Worm (Caenorhabditis elegans) whole organism, early embryonic: ENCODE measurements around the gene F01G10.6.

ENCODE experiments used
- B0310.2 ChIP-seq: sonication (generic microtip); optimal IDR thresholded peaks from 2 replicates; lab custom pipeline; 2016; ENCODE audit warnings: mild to moderate bottlenecking, missing genetic modification characterization, missing compliant biosample characterization
- F13C5.2 ChIP-seq: sonication (generic microtip); optimal IDR thresholded peaks from 2 replicates; lab custom pipeline; 2017; ENCODE audit warnings: mild to moderate bottlenecking, missing genetic modification characterization, inconsistent platforms, missing compliant biosample characterization
- aly-1 ChIP-seq: sonication (generic microtip); optimal IDR thresholded peaks from 2 replicates; lab custom pipeline; 2016; ENCODE audit warnings: missing genetic modification characterization, missing compliant biosample characterization
- ama-1 ChIP-seq: fragments of 150-350 bp; optimal IDR thresholded peaks from 2 replicates; lab custom pipeline; 2014
- ceh-13 ChIP-seq: fragments of 200-800 bp; sonication (Bioruptor generic); optimal IDR thresholded peaks from 2 replicates; lab custom pipeline; 2018; ENCODE audit warnings: mild to moderate bottlenecking, missing genetic modification characterization, missing compliant biosample characterization
- ceh-36 ChIP-seq: sonication (generic microtip); optimal IDR thresholded peaks from 2 replicates; lab custom pipeline; 2016; ENCODE audit warnings: missing genetic modification characterization, inconsistent platforms, missing compliant biosample characterization
- ets-7 ChIP-seq: sonication (generic microtip); optimal IDR thresholded peaks from 2 replicates; lab custom pipeline; 2016; ENCODE audit warnings: missing genotype, missing genetic modification characterization, missing compliant biosample characterization
- flt-1 ChIP-seq: fragments of 200-800 bp; sonication (Bioruptor generic); IDR thresholded peaks from 2 replicates; pipeline ENCODE4 v1.3.6; 2022; ENCODE audit warnings: missing genetic modification characterization, missing compliant biosample characterization
- hmbx-1 ChIP-seq: sonication (generic microtip); optimal IDR thresholded peaks from 2 replicates; lab custom pipeline; 2016; ENCODE audit warnings: mild to moderate bottlenecking, missing genetic modification characterization, missing compliant biosample characterization
- hmg-4 ChIP-seq: fragments of 200-800 bp; sonication (Bioruptor generic); optimal IDR thresholded peaks from 2 replicates; lab custom pipeline; 2018; ENCODE audit warnings: mild to moderate bottlenecking, missing genetic modification characterization, missing compliant biosample characterization
- hnd-1 ChIP-seq: sonication (generic microtip); optimal IDR thresholded peaks from 2 replicates; lab custom pipeline; 2016; ENCODE audit warnings: missing genetic modification characterization, missing compliant biosample characterization
- pes-1 ChIP-seq: fragments of 200-800 bp; sonication (Bioruptor generic); IDR thresholded peaks from 2 replicates; pipeline ENCODE4 v1.3.6; 2022; ENCODE audit warnings: missing genetic modification reagents, missing genetic modification characterization, missing compliant biosample characterization
- scrt-1 ChIP-seq: fragments of 200-800 bp; sonication (Bioruptor generic); IDR thresholded peaks from 2 replicates; pipeline ENCODE4 v1.3.6; 2022; ENCODE audit warnings: missing genetic modification characterization, missing compliant biosample characterization
- sea-1 ChIP-seq: fragments of 200-800 bp; sonication (Bioruptor generic); conservative IDR thresholded peaks from 2 replicates; pipeline ENCODE4 v1.3.6; 2022; ENCODE audit warnings: missing genetic modification characterization, missing compliant biosample characterization
- tbx-11 ChIP-seq: fragments of 200-800 bp; sonication (Bioruptor generic); IDR thresholded peaks from 2 replicates; pipeline ENCODE4 v1.3.6; 2022; ENCODE audit warnings: missing genetic modification characterization, missing compliant biosample characterization
- tbx-37 ChIP-seq: fragments of 200-800 bp; sonication (Bioruptor generic); conservative IDR thresholded peaks from 2 replicates; pipeline ENCODE4 v1.3.6; 2022; ENCODE audit warnings: missing genetic modification reagents, missing genetic modification characterization, missing compliant biosample characterization
- tra-4 ChIP-seq: sonication (generic microtip); optimal IDR thresholded peaks from 2 replicates; lab custom pipeline; 2017; ENCODE audit warnings: missing genetic modification characterization, missing compliant biosample characterization

Gene F01G10.6

ce11 chrIV:10227534-10227933 lies at the start of gene F01G10.6:
Gene F01G10.6, minus strand, starts transcription at chrIV:10227634.
- TF ChIP-seq F13C5.2 (tag; lab: Kevin White, UChicago): no peak
- no peak for TF ChIP-seq hmg-4
- no peak for TF ChIP-seq ama-1 (lab: Kevin White, UChicago)

- TF ChIP-seq hmg-4 (no peak), tra-4 (tag; lab: Kevin White, UChicago) (no peak), tbx-11 (GFP tag; lab: Robert Waterston, UW) (no peak), aly-1 (tag; lab: Kevin White, UChicago) (no peak), tbx-37 (GFP tag; lab: Robert Waterston, UW) (no peak), B0310.2 (tag; lab: Kevin White, UChicago) (no peak), ceh-13 (GFP tag; lab: Kevin White, UChicago) (no peak), ets-7 (tag; lab: Kevin White, UChicago) (no peak), F13C5.2 (tag; lab: Kevin White, UChicago) (no peak), sea-1 (GFP tag; lab: Robert Waterston, UW) (no peak), ama-1 (lab: Kevin White, UChicago) (no peak), pes-1 (GFP tag; lab: Robert Waterston, UW) (no peak), ceh-36 (tag; lab: Kevin White, UChicago) (no peak), scrt-1 (GFP tag; lab: Robert Waterston, UW) (no peak), hmbx-1 (tag; lab: Kevin White, UChicago) (no peak), flt-1 (no peak), hnd-1 (tag; lab: Kevin White, UChicago) (no peak)
Measured at ce11 chrIV:10276960-10277359, 49.5 kb upstream of the F01G10.6 start, which contains the start of gene Y43C5A.7. Gene Y43C5A.7, plus strand, starts transcription at chrIV:10277260.

- TF ChIP-seq ceh-36 (tag; lab: Kevin White, UChicago) (no peak), pes-1 (GFP tag; lab: Robert Waterston, UW) (no peak), tra-4 (tag; lab: Kevin White, UChicago) (no peak), aly-1 (tag; lab: Kevin White, UChicago) (no peak), tbx-11 (GFP tag; lab: Robert Waterston, UW) (no peak), ceh-13 (GFP tag; lab: Kevin White, UChicago) (no peak), hmbx-1 (tag; lab: Kevin White, UChicago) (no peak), F13C5.2 (tag; lab: Kevin White, UChicago) (no peak), hmg-4 (no peak), B0310.2 (tag; lab: Kevin White, UChicago) (no peak), hnd-1 (tag; lab: Kevin White, UChicago) (no peak), ets-7 (tag; lab: Kevin White, UChicago) (no peak), scrt-1 (GFP tag; lab: Robert Waterston, UW) (no peak), tbx-37 (GFP tag; lab: Robert Waterston, UW) (no peak), flt-1 (no peak), sea-1 (GFP tag; lab: Robert Waterston, UW) (no peak), ama-1 (lab: Kevin White, UChicago) (no peak)
Measured at ce11 chrIV:10275050-10275449, 47.6 kb upstream of the F01G10.6 start.

- TF ChIP-seq tbx-11 (GFP tag; lab: Robert Waterston, UW) (no peak), hmg-4 (no peak), scrt-1 (GFP tag; lab: Robert Waterston, UW) (no peak), pes-1 (GFP tag; lab: Robert Waterston, UW) (no peak), F13C5.2 (tag; lab: Kevin White, UChicago) (no peak), tbx-37 (GFP tag; lab: Robert Waterston, UW) (no peak), ama-1 (lab: Kevin White, UChicago) (no peak), ceh-13 (GFP tag; lab: Kevin White, UChicago) (no peak), tra-4 (tag; lab: Kevin White, UChicago) (no peak)
Measured at ce11 chrIV:10273781-10274313, 46.4 kb upstream of the F01G10.6 start, which contains the start of gene Y43C5A.3. Gene Y43C5A.3, plus strand, starts transcription at chrIV:10274036.

DNA sequence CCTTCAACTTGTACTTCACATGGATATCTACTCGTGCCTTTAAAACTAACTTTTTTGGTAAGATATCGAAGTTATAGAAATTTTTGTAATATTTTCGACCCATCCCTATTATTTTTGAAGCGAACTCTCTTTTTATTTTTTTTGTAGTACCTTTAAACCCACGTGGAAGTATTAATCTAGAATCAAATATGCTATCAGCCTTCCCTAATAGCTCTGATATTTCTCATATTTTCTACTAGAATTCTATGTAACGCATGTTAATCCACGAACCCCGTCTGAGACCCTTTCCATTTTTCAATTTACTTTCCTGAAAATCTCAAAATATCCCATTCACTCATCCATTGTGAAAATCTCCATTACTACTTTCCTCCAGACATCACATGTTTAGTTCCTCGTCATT lies 45.9 kb upstream of the F01G10.6 start:
- TF ChIP-seq sea-1 (GFP tag; lab: Robert Waterston, UW) (no peak), hmbx-1 (tag; lab: Kevin White, UChicago) (no peak), pes-1 (GFP tag; lab: Robert Waterston, UW) (no peak), ceh-13 (GFP tag; lab: Kevin White, UChicago) (no peak), ceh-36 (tag; lab: Kevin White, UChicago) (no peak), ets-7 (tag; lab: Kevin White, UChicago) (no peak), tbx-11 (GFP tag; lab: Robert Waterston, UW) (no peak), B0310.2 (tag; lab: Kevin White, UChicago) (no peak), tra-4 (tag; lab: Kevin White, UChicago) (no peak), hmg-4 (no peak), F13C5.2 (tag; lab: Kevin White, UChicago) (no peak), hnd-1 (tag; lab: Kevin White, UChicago) (no peak), ama-1 (lab: Kevin White, UChicago) (no peak), scrt-1 (GFP tag; lab: Robert Waterston, UW) (no peak), flt-1 (no peak), tbx-37 (GFP tag; lab: Robert Waterston, UW) (no peak), aly-1 (tag; lab: Kevin White, UChicago) (no peak)

ce11 chrIV:10269137-10269933 lies 41.9 kb upstream of the F01G10.6 start, which contains the start of the genes nspd-7 and Y43C5A.2:
Gene nspd-7, minus strand, starts transcription at chrIV:10269187.
Gene Y43C5A.2, plus strand, starts transcription at chrIV:10269883.
- no peak for TF ChIP-seq scrt-1 (GFP tag; lab: Robert Waterston, UW)
- TF ChIP-seq F13C5.2 (tag; lab: Kevin White, UChicago): no peak
- no peak for TF ChIP-seq ama-1 (lab: Kevin White, UChicago)
- TF ChIP-seq tra-4 (tag; lab: Kevin White, UChicago): no peak
- TF ChIP-seq hmg-4: no peak
- TF ChIP-seq sea-1 (GFP tag; lab: Robert Waterston, UW): no peak
- no peak for TF ChIP-seq ets-7 (tag; lab: Kevin White, UChicago)
- TF ChIP-seq aly-1 (tag; lab: Kevin White, UChicago): no peak
- no peak for TF ChIP-seq B0310.2 (tag; lab: Kevin White, UChicago)
- no peak for TF ChIP-seq ceh-36 (tag; lab: Kevin White, UChicago)
- TF ChIP-seq ceh-13 (GFP tag; lab: Kevin White, UChicago): no peak
- no peak for TF ChIP-seq flt-1
- no peak for TF ChIP-seq pes-1 (GFP tag; lab: Robert Waterston, UW)
